Worm (Caenorhabditis elegans) whole organism, early embryonic: Measurements from ENCODE around the gene H19J13.2.

ENCODE experiments used
- B0310.2 ChIP-seq: sonication (generic microtip); optimal IDR thresholded peaks from 2 replicates; lab custom pipeline; 2016; ENCODE audit warnings: mild to moderate bottlenecking, missing genetic modification characterization, missing compliant biosample characterization
- F13C5.2 ChIP-seq: sonication (generic microtip); optimal IDR thresholded peaks from 2 replicates; lab custom pipeline; 2017; ENCODE audit warnings: mild to moderate bottlenecking, missing genetic modification characterization, inconsistent platforms, missing compliant biosample characterization
- aly-1 ChIP-seq: sonication (generic microtip); optimal IDR thresholded peaks from 2 replicates; lab custom pipeline; 2016; ENCODE audit warnings: missing genetic modification characterization, missing compliant biosample characterization
- ama-1 ChIP-seq: fragments of 150-350 bp; optimal IDR thresholded peaks from 2 replicates; lab custom pipeline; 2014
- ceh-13 ChIP-seq: fragments of 200-800 bp; sonication (Bioruptor generic); optimal IDR thresholded peaks from 2 replicates; lab custom pipeline; 2018; ENCODE audit warnings: mild to moderate bottlenecking, missing genetic modification characterization, missing compliant biosample characterization
- ceh-36 ChIP-seq: sonication (generic microtip); optimal IDR thresholded peaks from 2 replicates; lab custom pipeline; 2016; ENCODE audit warnings: missing genetic modification characterization, inconsistent platforms, missing compliant biosample characterization
- ets-7 ChIP-seq: sonication (generic microtip); optimal IDR thresholded peaks from 2 replicates; lab custom pipeline; 2016; ENCODE audit warnings: missing genotype, missing genetic modification characterization, missing compliant biosample characterization
- flt-1 ChIP-seq: fragments of 200-800 bp; sonication (Bioruptor generic); IDR thresholded peaks from 2 replicates; pipeline ENCODE4 v1.3.6; 2022; ENCODE audit warnings: missing genetic modification characterization, missing compliant biosample characterization
- hmbx-1 ChIP-seq: sonication (generic microtip); optimal IDR thresholded peaks from 2 replicates; lab custom pipeline; 2016; ENCODE audit warnings: mild to moderate bottlenecking, missing genetic modification characterization, missing compliant biosample characterization
- hmg-4 ChIP-seq: fragments of 200-800 bp; sonication (Bioruptor generic); optimal IDR thresholded peaks from 2 replicates; lab custom pipeline; 2018; ENCODE audit warnings: mild to moderate bottlenecking, missing genetic modification characterization, missing compliant biosample characterization
- hnd-1 ChIP-seq: sonication (generic microtip); optimal IDR thresholded peaks from 2 replicates; lab custom pipeline; 2016; ENCODE audit warnings: missing genetic modification characterization, missing compliant biosample characterization
- pes-1 ChIP-seq: fragments of 200-800 bp; sonication (Bioruptor generic); IDR thresholded peaks from 2 replicates; pipeline ENCODE4 v1.3.6; 2022; ENCODE audit warnings: missing genetic modification reagents, missing genetic modification characterization, missing compliant biosample characterization
- scrt-1 ChIP-seq: fragments of 200-800 bp; sonication (Bioruptor generic); IDR thresholded peaks from 2 replicates; pipeline ENCODE4 v1.3.6; 2022; ENCODE audit warnings: missing genetic modification characterization, missing compliant biosample characterization
- sea-1 ChIP-seq: fragments of 200-800 bp; sonication (Bioruptor generic); conservative IDR thresholded peaks from 2 replicates; pipeline ENCODE4 v1.3.6; 2022; ENCODE audit warnings: missing genetic modification characterization, missing compliant biosample characterization
- tbx-11 ChIP-seq: fragments of 200-800 bp; sonication (Bioruptor generic); IDR thresholded peaks from 2 replicates; pipeline ENCODE4 v1.3.6; 2022; ENCODE audit warnings: missing genetic modification characterization, missing compliant biosample characterization
- tbx-37 ChIP-seq: fragments of 200-800 bp; sonication (Bioruptor generic); conservative IDR thresholded peaks from 2 replicates; pipeline ENCODE4 v1.3.6; 2022; ENCODE audit warnings: missing genetic modification reagents, missing genetic modification characterization, missing compliant biosample characterization
- tra-4 ChIP-seq: sonication (generic microtip); optimal IDR thresholded peaks from 2 replicates; lab custom pipeline; 2017; ENCODE audit warnings: missing genetic modification characterization, missing compliant biosample characterization

H19J13.2 gene

DNA sequence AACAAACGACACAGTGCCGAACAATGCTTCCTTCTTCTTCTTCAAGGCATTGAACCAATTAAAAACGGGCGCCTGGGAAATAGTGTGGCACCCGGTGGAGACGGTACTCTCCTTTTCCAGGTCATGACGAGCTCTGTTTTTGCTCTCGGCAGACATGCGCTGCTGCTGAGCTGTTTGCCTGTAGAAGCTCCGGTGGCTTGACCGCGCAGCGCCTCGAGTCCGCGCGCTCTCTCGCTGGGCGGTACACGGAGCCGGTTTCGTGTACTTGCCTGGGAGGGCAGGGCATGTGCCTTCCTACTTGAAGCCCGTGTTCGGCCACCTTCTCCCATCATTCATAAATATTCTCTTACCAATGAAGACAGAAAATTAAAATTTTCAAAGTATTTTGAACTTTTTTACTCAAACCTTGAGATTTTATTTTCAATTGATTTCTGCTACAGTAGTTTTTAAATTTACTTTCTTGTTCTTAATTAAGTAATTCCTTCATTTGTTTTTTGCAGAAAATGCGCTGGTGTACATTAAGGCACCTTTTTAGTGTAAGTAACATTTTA, 13.3 kb downstream of the H19J13.2 start, which contains the start of gene E01G6.1:
Gene E01G6.1, plus strand, starts transcription at position 501 of the 551 bp plus-strand sequence.
- TF ChIP-seq F13C5.2 (tag; lab: Kevin White, UChicago), result no peak
- TF ChIP-seq tra-4 (tag; lab: Kevin White, UChicago), result no peak
- TF ChIP-seq scrt-1 (GFP tag; lab: Robert Waterston, UW), result no peak
- no peak for TF ChIP-seq ceh-36 (tag; lab: Kevin White, UChicago)
- TF ChIP-seq B0310.2 (tag; lab: Kevin White, UChicago), result no peak
- TF ChIP-seq hmg-4, result no peak
- no peak for TF ChIP-seq pes-1 (GFP tag; lab: Robert Waterston, UW)
- no peak for TF ChIP-seq ets-7 (tag; lab: Kevin White, UChicago)
- no peak for TF ChIP-seq ama-1
- TF ChIP-seq hmbx-1 (tag; lab: Kevin White, UChicago), result no peak
- TF ChIP-seq aly-1, result no peak
- TF ChIP-seq flt-1 (GFP tag; lab: Robert Waterston, UW), result no peak
- no peak for TF ChIP-seq hnd-1
- no peak for TF ChIP-seq sea-1 (GFP tag; lab: Robert Waterston, UW)

ce11 chrX:12256594-12257048, 17.1 kb downstream of the H19J13.2 start, which contains the start of gene E01G6.2:
E01G6.2 (plus strand) TSS chrX:12256644.
- TF ChIP-seq B0310.2 (tag; lab: Kevin White, UChicago), result no peak
- TF ChIP-seq aly-1, result no peak
- no peak for TF ChIP-seq scrt-1 (GFP tag; lab: Robert Waterston, UW)
- no peak for TF ChIP-seq tra-4 (tag; lab: Kevin White, UChicago)
- TF ChIP-seq hmbx-1 (tag; lab: Kevin White, UChicago), result no peak
- no peak for TF ChIP-seq sea-1 (GFP tag; lab: Robert Waterston, UW)
- no peak for TF ChIP-seq ceh-36 (tag; lab: Kevin White, UChicago)
- TF ChIP-seq tbx-37 (GFP tag; lab: Robert Waterston, UW), result no peak
- TF ChIP-seq F13C5.2 (tag; lab: Kevin White, UChicago), result no peak
- no peak for TF ChIP-seq tbx-11 (GFP tag; lab: Robert Waterston, UW)
- TF ChIP-seq flt-1 (GFP tag; lab: Robert Waterston, UW), result no peak
- TF ChIP-seq pes-1 (GFP tag; lab: Robert Waterston, UW), result no peak

DNA sequence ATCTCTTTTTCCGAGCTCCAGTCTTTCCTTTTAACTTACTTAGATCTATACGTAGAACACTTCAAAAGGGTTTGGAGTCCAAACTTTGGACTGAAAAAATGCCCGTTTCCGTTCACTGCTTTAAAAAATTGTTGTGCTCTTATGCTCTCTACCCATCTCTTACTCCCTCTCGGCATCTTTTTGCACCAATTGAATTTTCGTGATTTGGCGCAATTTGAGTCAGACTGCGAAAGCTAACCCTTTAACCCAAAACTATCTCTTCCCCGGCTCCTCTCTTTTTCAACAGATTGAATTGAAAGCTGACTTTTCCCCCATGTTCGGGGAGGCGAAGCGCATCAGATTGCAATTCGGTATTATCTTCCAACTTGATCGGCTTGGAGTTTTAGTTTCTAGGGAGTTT, 21.6 kb downstream of the H19J13.2 start:
- TF ChIP-seq hmg-4 (no peak), aly-1 (no peak), B0310.2 (tag; lab: Kevin White, UChicago) (no peak), F13C5.2 (tag; lab: Kevin White, UChicago) (no peak), ama-1 (no peak), sea-1 (GFP tag; lab: Robert Waterston, UW) (no peak), ets-7 (tag; lab: Kevin White, UChicago) (no peak), hmbx-1 (tag; lab: Kevin White, UChicago) (no peak), scrt-1 (GFP tag; lab: Robert Waterston, UW) (no peak), flt-1 (GFP tag; lab: Robert Waterston, UW) (no peak), ceh-13 (GFP tag; lab: Kevin White, UChicago) (no peak), pes-1 (GFP tag; lab: Robert Waterston, UW) (no peak), tbx-11 (GFP tag; lab: Robert Waterston, UW) (no peak), tra-4 (tag; lab: Kevin White, UChicago) (no peak)

DNA sequence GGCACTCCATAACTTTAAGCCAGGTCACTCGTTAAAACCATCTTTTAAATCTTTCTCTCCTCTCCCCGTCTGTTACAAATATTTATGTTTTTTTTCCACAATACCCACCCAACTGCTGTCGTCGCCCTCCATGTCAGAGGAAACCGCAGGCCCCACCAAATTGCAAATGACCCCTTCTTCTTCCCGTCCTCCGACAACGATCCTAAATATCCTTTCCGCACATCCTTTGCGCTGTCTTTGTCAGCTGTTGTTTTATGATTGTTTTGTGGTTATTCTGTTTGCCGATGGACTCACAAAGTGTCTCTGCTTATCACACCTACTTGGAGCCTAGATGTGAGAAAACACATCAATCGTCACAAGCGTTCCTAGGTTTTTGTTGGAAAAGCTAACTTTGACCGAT, 25.6 kb downstream of the H19J13.2 start:
- TF ChIP-seq tra-4 (tag; lab: Kevin White, UChicago), result no peak

DNA sequence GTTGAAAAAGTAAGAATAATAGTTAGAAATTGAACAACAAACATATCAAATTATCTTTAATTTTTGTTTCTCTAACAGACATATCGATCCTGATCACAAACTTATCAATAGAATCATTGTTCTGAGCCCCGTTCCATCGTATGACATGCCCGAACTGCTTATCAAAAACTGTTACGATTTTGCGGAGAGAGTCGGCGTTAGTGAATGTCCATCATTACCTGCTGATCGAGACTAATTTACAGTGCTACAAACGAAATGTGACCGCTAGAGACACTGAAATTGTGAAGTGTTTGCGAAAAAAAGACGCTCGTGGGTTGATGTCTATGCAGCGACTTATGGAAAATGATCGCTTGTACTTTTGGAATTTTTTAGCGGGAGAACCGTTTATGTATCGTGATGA, 30.9 kb downstream of the H19J13.2 start:
- TF ChIP-seq sea-1 (GFP tag; lab: Robert Waterston, UW), result no peak
- TF ChIP-seq B0310.2 (tag; lab: Kevin White, UChicago), result no peak
- TF ChIP-seq aly-1, result no peak
- no peak for TF ChIP-seq hmg-4
- no peak for TF ChIP-seq pes-1 (GFP tag; lab: Robert Waterston, UW)
- TF ChIP-seq ama-1, result no peak
- no peak for TF ChIP-seq tbx-37 (GFP tag; lab: Robert Waterston, UW)
- TF ChIP-seq tbx-11 (GFP tag; lab: Robert Waterston, UW), result no peak
- TF ChIP-seq F13C5.2 (tag; lab: Kevin White, UChicago), result no peak
- TF ChIP-seq hmbx-1 (tag; lab: Kevin White, UChicago), result no peak
- no peak for TF ChIP-seq ets-7 (tag; lab: Kevin White, UChicago)
- TF ChIP-seq ceh-36 (tag; lab: Kevin White, UChicago), result no peak
- TF ChIP-seq ceh-13 (GFP tag; lab: Kevin White, UChicago), result no peak

DNA sequence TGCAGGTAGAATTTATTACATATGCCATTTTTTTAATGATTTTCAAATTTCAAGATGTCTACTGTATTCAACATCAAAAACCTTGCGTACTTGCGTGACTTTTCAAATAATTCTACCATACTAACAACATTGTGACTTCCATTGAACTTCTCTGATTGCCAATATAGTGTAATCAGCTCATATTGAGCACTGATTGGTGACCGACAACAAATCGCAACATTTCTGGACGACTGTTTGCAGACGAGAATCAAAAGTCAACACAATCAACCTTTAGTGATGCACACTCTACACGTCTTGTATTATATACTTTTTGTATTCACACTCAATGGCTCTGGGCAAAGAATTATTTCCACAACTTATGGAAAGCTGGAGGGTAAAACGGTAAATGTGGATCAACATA, 32.3 kb downstream of the H19J13.2 start, which contains the start of gene cest-3:
Gene cest-3, plus strand, starts transcription at position 190 of the 400 bp plus-strand sequence.
- no peak for TF ChIP-seq ama-1

DNA sequence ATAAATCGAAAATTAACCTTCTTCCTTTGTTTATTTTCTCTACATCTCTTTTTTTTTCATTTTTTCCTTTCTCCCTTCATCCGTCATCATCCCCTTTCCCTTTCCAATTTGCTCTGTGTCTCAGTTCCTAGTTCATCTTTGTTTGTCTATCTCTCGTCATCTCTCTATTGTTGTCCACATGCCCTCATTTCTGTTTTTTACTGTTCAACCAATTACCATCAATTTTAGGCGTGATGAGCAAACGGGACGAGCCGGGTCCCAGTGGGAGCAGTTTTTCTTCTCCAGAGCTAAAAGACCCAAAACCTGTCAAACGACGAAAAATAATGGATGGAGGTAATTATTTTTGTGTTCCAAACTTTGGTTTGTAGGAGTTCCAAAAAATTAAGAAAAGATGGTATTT, 38.4 kb downstream of the H19J13.2 start, which contains the start of gene C23H4.6:
Gene C23H4.6, plus strand, starts transcription at position 219 of the 400 bp plus-strand sequence.
- TF ChIP-seq hnd-1, result no peak
- no peak for TF ChIP-seq F13C5.2 (tag; lab: Kevin White, UChicago)
- no peak for TF ChIP-seq tbx-37 (GFP tag; lab: Robert Waterston, UW)
- TF ChIP-seq ceh-36 (tag; lab: Kevin White, UChicago), result no peak
- no peak for TF ChIP-seq tra-4 (tag; lab: Kevin White, UChicago)
- no peak for TF ChIP-seq hmbx-1 (tag; lab: Kevin White, UChicago)
- TF ChIP-seq hmg-4, result no peak
- no peak for TF ChIP-seq ama-1
- no peak for TF ChIP-seq sea-1 (GFP tag; lab: Robert Waterston, UW)
- TF ChIP-seq aly-1, result no peak
- no peak for TF ChIP-seq tbx-11 (GFP tag; lab: Robert Waterston, UW)
- TF ChIP-seq scrt-1 (GFP tag; lab: Robert Waterston, UW), result no peak
- TF ChIP-seq B0310.2 (tag; lab: Kevin White, UChicago), result no peak
- TF ChIP-seq flt-1 (GFP tag; lab: Robert Waterston, UW), result no peak
